Fruit fly (Drosophila melanogaster) whole organism, embryonic: ENCODE results near the gene Dph5.

Experiments
- Atf6 ChIP-seq: fragments of 200-800 bp; sonication (Bioruptor generic); IDR thresholded peaks from 2 replicates; pipeline ENCODE4 v1.3.6; 2022; ENCODE audit warnings: missing biosample characterization, missing genetic modification characterization
- BtbVII ChIP-seq: fragments of 200-800 bp; sonication (Bioruptor generic); optimal IDR thresholded peaks from 3 replicates; lab custom pipeline; 2017; ENCODE audit warnings: missing biosample characterization, mild to moderate bottlenecking, missing genetic modification characterization
- CG10267 ChIP-seq: fragments of 200-800 bp; sonication (Bioruptor generic); optimal IDR thresholded peaks from 2 replicates; lab custom pipeline; 2018; ENCODE audit warnings: missing biosample characterization, mild to moderate bottlenecking, missing genetic modification characterization, moderate library complexity
- CG11093 ChIP-seq: fragments of 200-800 bp; sonication (Bioruptor generic); IDR thresholded peaks from 3 replicates; pipeline ENCODE4 v1.3.6; 2022; ENCODE audit warnings: missing biosample characterization, missing genetic modification characterization
- CG11456 ChIP-seq: fragments of 200-800 bp; sonication (Bioruptor generic); IDR thresholded peaks from 3 replicates; pipeline ENCODE4 v1.3.6; 2022; ENCODE audit warnings: missing biosample characterization, missing genetic modification characterization
- CG12219 ChIP-seq: fragments of 200-800 bp; sonication (Bioruptor generic); optimal IDR thresholded peaks from 3 replicates; lab custom pipeline; 2018; ENCODE audit warnings: missing biosample characterization, mild to moderate bottlenecking, missing genetic modification characterization
- CG12659 ChIP-seq: fragments of 200-800 bp; sonication (Bioruptor generic); optimal IDR thresholded peaks from 3 replicates; lab custom pipeline; 2017; ENCODE audit warnings: mild to moderate bottlenecking, missing biosample characterization, missing genetic modification reagents, missing genetic modification characterization
- CG13123 ChIP-seq: fragments of 200-800 bp; sonication (Bioruptor generic); optimal IDR thresholded peaks from 2 replicates; lab custom pipeline; 2016; ENCODE audit warnings: missing biosample characterization, missing genetic modification characterization
- CG13287 ChIP-seq: fragments of 200-800 bp; sonication (Bioruptor generic); IDR thresholded peaks from 2 replicates; pipeline ENCODE4 v1.3.6; 2022; ENCODE audit warnings: missing biosample characterization, missing genetic modification characterization; ENCODE audit not compliant: partially characterized antibody
- CG13775 ChIP-seq: fragments of 200-800 bp; sonication (Bioruptor generic); optimal IDR thresholded peaks from 3 replicates; lab custom pipeline; 2017; ENCODE audit warnings: missing biosample characterization, mild to moderate bottlenecking, missing genetic modification characterization
- CG14667 ChIP-seq: fragments of 200-800 bp; sonication (Bioruptor generic); IDR thresholded peaks from 2 replicates; pipeline ENCODE4 v1.3.6; 2022; ENCODE audit warnings: missing biosample characterization, missing genetic modification characterization
- CG15601 ChIP-seq: fragments of 200-800 bp; sonication (Bioruptor generic); optimal IDR thresholded peaks from 3 replicates; lab custom pipeline; 2019; ENCODE audit warnings: missing biosample characterization, mild to moderate bottlenecking, missing genetic modification characterization, moderate library complexity
- CG17612 ChIP-seq: fragments of 200-800 bp; sonication (Bioruptor generic); IDR thresholded peaks from 2 replicates; pipeline ENCODE4 v1.3.6; 2022; ENCODE audit warnings: missing biosample characterization, missing genetic modification characterization
- CG17912 ChIP-seq: fragments of 200-800 bp; sonication (Bioruptor generic); optimal IDR thresholded peaks from 2 replicates; lab custom pipeline; 2018; ENCODE audit warnings: missing biosample characterization, mild to moderate bottlenecking, missing genetic modification characterization
- CG32772 ChIP-seq: fragments of 200-800 bp; sonication (Bioruptor generic); IDR thresholded peaks from 2 replicates; pipeline ENCODE4 v1.3.6; 2022; ENCODE audit warnings: missing biosample characterization, missing genetic modification characterization
- CG4854 ChIP-seq: fragments of 200-800 bp; sonication (Bioruptor generic); optimal IDR thresholded peaks from 2 replicates; lab custom pipeline; 2016; ENCODE audit warnings: missing biosample characterization, missing genetic modification characterization, inconsistent platforms
- CG6765 ChIP-seq: fragments of 200-800 bp; sonication (Bioruptor generic); optimal IDR thresholded peaks from 3 replicates; lab custom pipeline; 2017; ENCODE audit warnings: missing biosample characterization, mild to moderate bottlenecking, missing genetic modification characterization
- CG7786 ChIP-seq: fragments of 200-800 bp; sonication (Bioruptor generic); optimal IDR thresholded peaks from 2 replicates; lab custom pipeline; 2016; ENCODE audit warnings: missing biosample characterization, missing genetic modification characterization
- CG8359 ChIP-seq: fragments of 200-800 bp; sonication (Bioruptor generic); optimal IDR thresholded peaks from 2 replicates; lab custom pipeline; 2017; ENCODE audit warnings: missing biosample characterization, mild to moderate bottlenecking, missing genetic modification characterization, borderline replicate concordance
- CG8944 ChIP-seq: fragments of 200-800 bp; sonication (Bioruptor generic); optimal IDR thresholded peaks from 3 replicates; lab custom pipeline; 2016; ENCODE audit warnings: missing biosample characterization, missing genetic modification characterization
- CG9437 ChIP-seq: fragments of 200-800 bp; sonication (Bioruptor generic); optimal IDR thresholded peaks from 2 replicates; lab custom pipeline; 2018; ENCODE audit warnings: missing biosample characterization, mild to moderate bottlenecking, missing genetic modification characterization
- CG9932 ChIP-seq: fragments of 200-800 bp; sonication (Bioruptor generic); IDR thresholded peaks from 2 replicates; pipeline ENCODE4 v1.3.6; 2022; ENCODE audit warnings: missing biosample characterization, missing genetic modification characterization
- CkIIα-i1 ChIP-seq: fragments of 200-800 bp; sonication (Bioruptor generic); IDR thresholded peaks from 2 replicates; pipeline ENCODE4 v1.3.6; 2022; ENCODE audit warnings: missing biosample characterization, missing genetic modification characterization
- CoRest ChIP-seq: fragments of 200-800 bp; sonication (Bioruptor generic); optimal IDR thresholded peaks from 3 replicates; lab custom pipeline; 2018; ENCODE audit warnings: missing biosample characterization, mild to moderate bottlenecking, missing genetic modification characterization, moderate library complexity
- D ChIP-seq, 2 experiments: fragments of 200-800 bp in 1 of 2; fragments of >200 bp in 1 of 2; sonication (Bioruptor generic) in 1 of 2; optimal IDR thresholded peaks; 2 replicates in 1 of 2; 3 replicates in 1 of 2; lab custom pipeline; 2017; ENCODE audit warnings: mild to moderate bottlenecking in 1 of 2, missing biosample characterization in 1 of 2, missing genetic modification characterization in 1 of 2, missing genetic modification reagents in 1 of 2
- D19A ChIP-seq: fragments of 200-800 bp; optimal IDR thresholded peaks from 3 replicates; lab custom pipeline; 2019; ENCODE audit warnings: missing biosample characterization, mild to moderate bottlenecking, missing genetic modification characterization, moderate library complexity
- E2f2 ChIP-seq: fragments of 200-800 bp; sonication (Bioruptor generic); IDR thresholded peaks from 2 replicates; pipeline ENCODE4 v1.3.6; 2022; ENCODE audit warnings: missing biosample characterization, missing genetic modification characterization
- ERR ChIP-seq: fragments of 200-800 bp; sonication (Bioruptor generic); optimal IDR thresholded peaks from 2 replicates; lab custom pipeline; 2016; ENCODE audit warnings: missing biosample characterization, missing genetic modification characterization
- Fer1 ChIP-seq: fragments of 200-800 bp; sonication (Bioruptor generic); optimal IDR thresholded peaks from 2 replicates; lab custom pipeline; 2017; ENCODE audit warnings: missing biosample characterization, mild to moderate bottlenecking, missing genetic modification characterization
- H2.0 ChIP-seq: fragments of 200-800 bp; sonication (Bioruptor generic); IDR thresholded peaks from 2 replicates; pipeline ENCODE4 v1.3.6; 2022; ENCODE audit warnings: missing biosample characterization, missing genetic modification characterization
- HHEX ChIP-seq: fragments of 200-800 bp; sonication (Bioruptor generic); optimal IDR thresholded peaks from 3 replicates; lab custom pipeline; 2017; ENCODE audit warnings: missing biosample characterization, mild to moderate bottlenecking, missing genetic modification characterization, missing genetic modification reagents
- Hr78 ChIP-seq, 2 experiments: fragments of 200-800 bp in 1 of 2; fragments of >200 bp in 1 of 2; sonication (Bioruptor generic) in 1 of 2; optimal IDR thresholded peaks; 2 replicates each; lab custom pipeline; 2017 to 2019; ENCODE audit warnings: missing biosample characterization in 2 of 2, missing genetic modification characterization in 2 of 2, mild to moderate bottlenecking in 1 of 2, moderate library complexity in 1 of 2
- Kr ChIP-seq: fragments of 200-800 bp; sonication (Bioruptor generic); optimal IDR thresholded peaks from 2 replicates; lab custom pipeline; 2017; ENCODE audit warnings: missing biosample characterization, mild to moderate bottlenecking, missing genetic modification characterization
- Lhr ChIP-seq: fragments of 200-800 bp; sonication (Bioruptor generic); optimal IDR thresholded peaks from 3 replicates; lab custom pipeline; 2017; ENCODE audit warnings: mild to moderate bottlenecking, missing biosample characterization, missing genetic modification reagents, missing genetic modification characterization
- Nf-YA ChIP-seq: fragments of 200-800 bp; sonication (Bioruptor generic); IDR thresholded peaks from 2 replicates; pipeline ENCODE4 v1.3.6; 2022; ENCODE audit warnings: missing biosample characterization, missing genetic modification characterization
- Poxn ChIP-seq: fragments of 200-800 bp; sonication (Bioruptor generic); IDR thresholded peaks from 2 replicates; pipeline ENCODE4 v1.3.6; 2022; ENCODE audit warnings: missing biosample characterization, missing genetic modification characterization
- Sin3A ChIP-seq: fragments of >200 bp; optimal IDR thresholded peaks from 2 replicates; lab custom pipeline; 2018
- Ssrp ChIP-seq: fragments of 200-800 bp; sonication (Bioruptor generic); optimal IDR thresholded peaks from 2 replicates; lab custom pipeline; 2018; ENCODE audit warnings: missing biosample characterization, mild to moderate bottlenecking, missing genetic modification characterization, moderate library complexity
- abd-A ChIP-seq: fragments of 200-800 bp; sonication (Bioruptor generic); optimal IDR thresholded peaks from 3 replicates; lab custom pipeline; 2019; ENCODE audit warnings: missing biosample characterization, mild to moderate bottlenecking, missing genetic modification characterization, moderate library complexity
- al ChIP-seq: fragments of 200-800 bp; sonication (Bioruptor generic); IDR thresholded peaks from 2 replicates; pipeline ENCODE4 v1.3.6; 2022; ENCODE audit warnings: missing biosample characterization, missing genetic modification characterization
- cas ChIP-seq: fragments of 200-800 bp; sonication (Bioruptor generic); IDR thresholded peaks from 2 replicates; pipeline ENCODE4 v1.3.6; 2022; ENCODE audit warnings: missing biosample characterization, missing genetic modification characterization
- da ChIP-seq: fragments of 200-800 bp; sonication (Bioruptor generic); optimal IDR thresholded peaks from 2 replicates; lab custom pipeline; 2016; ENCODE audit warnings: missing biosample characterization, missing genetic modification characterization
- dati ChIP-seq: fragments of 200-800 bp; sonication (Bioruptor generic); IDR thresholded peaks from 2 replicates; pipeline ENCODE4 v1.3.6; 2022; ENCODE audit warnings: missing biosample characterization, missing genetic modification characterization
- ewg ChIP-seq: fragments of 200-800 bp; sonication (Bioruptor generic); optimal IDR thresholded peaks from 3 replicates; lab custom pipeline; 2017; ENCODE audit warnings: mild to moderate bottlenecking, missing biosample characterization, missing genetic modification reagents, missing genetic modification characterization
- fu2 ChIP-seq: fragments of 200-800 bp; sonication (Bioruptor generic); optimal IDR thresholded peaks from 2 replicates; lab custom pipeline; 2016; ENCODE audit warnings: missing biosample characterization, missing genetic modification characterization
- gem ChIP-seq: fragments of 200-800 bp; sonication (Bioruptor generic); optimal IDR thresholded peaks from 2 replicates; lab custom pipeline; 2019; ENCODE audit warnings: missing biosample characterization, mild to moderate bottlenecking, missing genetic modification characterization, moderate library complexity
- inv ChIP-seq: fragments of 200-800 bp; sonication (Bioruptor generic); IDR thresholded peaks from 2 replicates; pipeline ENCODE4 v1.3.6; 2022; ENCODE audit warnings: missing biosample characterization, missing genetic modification characterization; ENCODE audit not compliant: partially characterized antibody
- slp2 ChIP-seq: fragments of 200-800 bp; sonication (Bioruptor generic); optimal IDR thresholded peaks from 2 replicates; lab custom pipeline; 2016; ENCODE audit warnings: missing biosample characterization, missing genetic modification characterization
- tin ChIP-seq: fragments of 200-800 bp; sonication (Bioruptor generic); optimal IDR thresholded peaks from 3 replicates; lab custom pipeline; 2016; ENCODE audit warnings: missing biosample characterization, missing genetic modification characterization
- trh ChIP-seq: fragments of 200-800 bp; sonication (Bioruptor generic); optimal IDR thresholded peaks from 2 replicates; lab custom pipeline; 2016; ENCODE audit warnings: missing biosample characterization, missing genetic modification characterization
- wek ChIP-seq: fragments of 200-800 bp; sonication (Bioruptor generic); optimal IDR thresholded peaks from 3 replicates; lab custom pipeline; 2018; ENCODE audit warnings: missing biosample characterization, mild to moderate bottlenecking, missing genetic modification characterization, moderate library complexity
- yki ChIP-seq: fragments of >200 bp; optimal IDR thresholded peaks from 3 replicates; lab custom pipeline; 2018

The Dph5 gene

DNA sequence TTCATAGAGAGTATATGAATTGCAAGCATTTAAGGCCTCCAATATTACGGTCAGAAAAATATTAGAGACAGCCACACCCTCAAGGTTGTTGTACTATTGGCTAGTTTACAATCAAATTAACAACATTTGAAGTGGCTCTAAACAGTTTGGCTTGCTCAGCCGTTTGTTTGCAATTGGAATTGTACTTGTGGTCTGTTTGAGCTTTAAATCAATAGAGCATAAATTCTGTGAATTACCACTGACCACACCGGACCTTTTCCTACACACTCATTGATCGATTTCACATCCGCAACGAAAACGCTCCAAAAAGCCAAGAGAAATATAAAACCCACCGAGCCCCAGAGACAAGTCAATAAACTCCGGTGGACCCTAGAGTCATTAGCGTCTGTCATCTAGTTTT lies 9.4 kb downstream of the Dph5 start (continued):
- peak; percentile 21 for TF ChIP-seq CG12659 (GFP tag; lab: Kevin White, UChicago)
- no peak for TF ChIP-seq CG14667 (GFP tag; lab: Robert Waterston, UW)
- TF ChIP-seq ERR, result no peak
- no peak for TF ChIP-seq CG13775 (GFP tag; lab: Kevin White, UChicago)
- no peak for TF ChIP-seq fu2 (GFP tag; lab: Kevin White, UChicago)
- no peak for TF ChIP-seq CG8944
- no peak for TF ChIP-seq Sin3A
- TF ChIP-seq CG13123 (GFP tag; lab: Kevin White, UChicago), result no peak
- no peak for TF ChIP-seq Ssrp (tag; lab: Kevin White, UChicago)
- TF ChIP-seq Lhr (GFP tag; lab: Kevin White, UChicago), result no peak
- TF ChIP-seq CG4854, result no peak
- no peak for TF ChIP-seq Poxn (GFP tag; lab: Robert Waterston, UW)
- TF ChIP-seq CG8359 (GFP tag; lab: Kevin White, UChicago), result no peak
- no peak for TF ChIP-seq Kr (GFP tag; lab: Kevin White, UChicago)
- TF ChIP-seq D (optimal IDR thresholded peaks at IDR 0.05; lab: Kevin White, UChicago), result no peak
- no peak for TF ChIP-seq D (GFP tag; optimal IDR thresholded peaks at IDR 0.05; lab: Kevin White, UChicago)
- no peak for TF ChIP-seq slp2 (GFP tag; lab: Kevin White, UChicago)
- peak; percentile 3 for TF ChIP-seq CoRest
- TF ChIP-seq da (GFP tag; lab: Kevin White, UChicago), result no peak
- peak; percentile 36 for TF ChIP-seq BtbVII (GFP tag; lab: Kevin White, UChicago)
- no peak for TF ChIP-seq CG6765 (GFP tag; lab: Kevin White, UChicago)
- no peak for TF ChIP-seq D19A (tag; lab: Kevin White, UChicago)
- TF ChIP-seq CG17612 (GFP tag; lab: Robert Waterston, UW), result no peak
- TF ChIP-seq CG17912, result peak; percentile 20
- no peak for TF ChIP-seq CG7786
- no peak for TF ChIP-seq al (GFP tag; lab: Robert Waterston, UW)
- peak; percentile 9 for TF ChIP-seq HHEX (GFP tag; lab: Kevin White, UChicago)
- no peak for TF ChIP-seq CG11093 (GFP tag; lab: Robert Waterston, UW)
- TF ChIP-seq cas (GFP tag; lab: Robert Waterston, UW), result no peak
- no peak for TF ChIP-seq trh (GFP tag; lab: Kevin White, UChicago)
- TF ChIP-seq ewg (GFP tag; lab: Kevin White, UChicago), result no peak
- no peak for TF ChIP-seq H2.0 (GFP tag; lab: Robert Waterston, UW)
- TF ChIP-seq CG32772 (GFP tag; lab: Robert Waterston, UW), result no peak
- no peak for TF ChIP-seq CG9437 (GFP tag; lab: Kevin White, UChicago)
- TF ChIP-seq E2f2, result peak; percentile 26; the same call in 1 of the 2 replicates
- no peak for TF ChIP-seq gem (tag; lab: Kevin White, UChicago)
- TF ChIP-seq dati (GFP tag; lab: Robert Waterston, UW), result no peak
- no peak for TF ChIP-seq abd-A (tag; lab: Kevin White, UChicago)
- TF ChIP-seq CG13287 (GFP tag; lab: Robert Waterston, UW), result no peak
- no peak for TF ChIP-seq yki (lab: Kevin White, UChicago)
- TF ChIP-seq Atf6 (GFP tag; lab: Robert Waterston, UW), result no peak
- TF ChIP-seq CG9932, result no peak
- peak; percentile 47 for TF ChIP-seq CG15601 (tag; lab: Kevin White, UChicago)
- peak; percentile 58 for TF ChIP-seq wek (GFP tag; lab: Kevin White, UChicago)
- TF ChIP-seq CG11456, result no peak
- TF ChIP-seq CkIIα-i1 (GFP tag; lab: Robert Waterston, UW), result no peak
- TF ChIP-seq tin (GFP tag; lab: Kevin White, UChicago), result no peak
- peak in 1 of 2 experiments; percentile 7 for TF ChIP-seq Hr78 (GFP tag; optimal IDR thresholded peaks at IDR 0.05; lab: Kevin White, UChicago)
- TF ChIP-seq CG10267, result no peak
- TF ChIP-seq Nf-YA (GFP tag; lab: Robert Waterston, UW), result no peak
- no peak for TF ChIP-seq inv (GFP tag; lab: Robert Waterston, UW)
- peak; percentile 38 for TF ChIP-seq CG12219 (GFP tag; lab: Kevin White, UChicago)
- peak; percentile 29 for TF ChIP-seq Fer1 (GFP tag; lab: Kevin White, UChicago)
